Worm (Caenorhabditis elegans) whole organism, L4/young adult: Measurements from ENCODE around the gene srab-6.

ENCODE experiments used
- W03F9.2 ChIP-seq: fragments of 150-350 bp; optimal IDR thresholded peaks from 2 replicates; lab custom pipeline; 2014; ENCODE audit warnings: missing biosample characterization, missing genetic modification characterization
- dao-5 ChIP-seq: sonication (generic microtip); optimal IDR thresholded peaks from 2 replicates; lab custom pipeline; 2016; ENCODE audit warnings: missing genotype, missing genetic modification characterization, moderate library complexity, missing compliant biosample characterization
- him-1 ChIP-seq: sonication (generic microtip); optimal IDR thresholded peaks from 2 replicates; lab custom pipeline; 2016; ENCODE audit warnings: missing genotype, missing genetic modification reagents, missing genetic modification characterization, missing compliant biosample characterization

- no peak for TF ChIP-seq W03F9.2 (tag; lab: Kevin White, UChicago)
- TF ChIP-seq him-1 (tag; lab: Kevin White, UChicago), result no peak
- TF ChIP-seq dao-5 (tag; lab: Kevin White, UChicago), result no peak
These were observed 46.0 kb downstream of the srab-6 start, which contains the start of gene str-69 for ce11 chrV:3105810-3106209.
